Fruit fly (Drosophila melanogaster) S2 (cell line): ENCODE measurements around the gene CG8675.

Experiments used
- CG8478 ChIP-seq: fragments of >200 bp; optimal IDR thresholded peaks from 2 replicates; lab custom pipeline; 2018
- CTCF ChIP-seq, 2 experiments: fragments of >200 bp; optimal IDR thresholded peaks; 2 replicates each; lab custom pipeline; 2018

DNA sequence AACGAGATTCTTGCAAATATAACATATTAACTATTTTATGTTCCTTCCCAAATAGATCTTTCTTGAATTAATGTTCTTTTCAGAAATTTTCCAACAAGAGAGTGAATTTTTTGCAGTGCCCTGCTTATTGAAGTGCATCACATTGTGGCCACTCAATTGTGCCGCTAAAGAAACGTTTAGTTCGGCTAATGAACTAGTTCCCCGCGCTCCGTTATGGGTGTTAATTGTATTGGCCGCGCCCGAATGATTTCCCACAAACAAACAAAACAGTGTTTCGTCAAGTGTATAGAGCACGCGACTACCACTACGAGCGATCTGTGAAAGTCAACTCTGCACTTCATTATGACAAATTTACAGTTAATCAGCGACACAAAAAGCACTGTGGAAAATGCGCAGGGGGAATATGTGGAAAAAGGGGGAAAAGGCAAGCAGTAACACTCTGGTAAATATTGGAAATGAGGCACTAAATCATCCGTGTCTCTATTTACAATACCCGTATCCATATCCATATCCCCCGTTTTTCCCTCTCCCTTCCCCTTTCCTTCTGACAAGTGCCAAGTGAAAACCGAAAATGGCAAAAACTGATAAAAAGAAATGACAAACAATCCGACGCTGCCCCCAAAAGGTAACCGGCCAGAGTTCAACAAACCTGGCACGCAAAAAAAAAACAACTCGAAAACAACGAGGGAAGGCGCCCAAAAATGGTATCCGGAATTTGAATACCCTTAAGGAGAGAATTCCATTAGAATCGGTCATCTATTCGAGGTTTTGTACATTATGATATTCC is 47.2 kb upstream of the CG8675 start:
- TF ChIP-seq CTCF (optimal IDR thresholded peaks at IDR 0.05; lab: Kevin White, UChicago) (no peak), CG8478 (lab: Kevin White, UChicago) (no peak)
